Worm (Caenorhabditis elegans): Measurements from ENCODE around the gene ZK742.3.

The ZK742.3 gene

ce11 chrV:7759270-7759669, 50.4 kb downstream of the ZK742.3 start (continued):
- TF ChIP-seq lin-35 (GFP tag; optimal IDR thresholded peaks at IDR 0.05) = peak; percentile 50 to 72
- peak; percentile 39 for TF ChIP-seq swsn-7 (tag; optimal IDR thresholded peaks at IDR 0.05)
- TF ChIP-seq fkh-10 (GFP tag; optimal IDR thresholded peaks at IDR 0.05) = peak; percentile 24
- TF ChIP-seq zag-1 (tag; optimal IDR thresholded peaks at IDR 0.05) = peak; percentile 13
- TF ChIP-seq C16A3.4 (tag; optimal IDR thresholded peaks at IDR 0.05) = peak; percentile 20
- peak; percentile 44 for TF ChIP-seq unc-130 (tag; optimal IDR thresholded peaks at IDR 0.05)
- TF ChIP-seq lin-13 (GFP tag; optimal IDR thresholded peaks at IDR 0.05) = peak; percentile 45
- no peak for TF ChIP-seq lin-39 (tag; optimal IDR thresholded peaks at IDR 0.05)
- peak; percentile 56 for TF ChIP-seq lir-3 (tag; optimal IDR thresholded peaks at IDR 0.05; ENCODE audit: poor library complexity)
- peak; percentile 19; the same call in 1 of the 2 replicates for TF ChIP-seq isw-1 (GFP tag; IDR thresholded peaks at IDR 0.05)
- peak; percentile 72 for TF ChIP-seq vab-15 (tag; optimal IDR thresholded peaks at IDR 0.05)
- peak; percentile 44 to 75 for TF ChIP-seq lsy-2 (tag; optimal IDR thresholded peaks at IDR 0.05)
- TF ChIP-seq skn-1 (tag; optimal IDR thresholded peaks at IDR 0.05) = no peak
- no peak for TF ChIP-seq Y116A8C.19 (tag; optimal IDR thresholded peaks at IDR 0.05; ENCODE audit: borderline replicate concordance)
- peak; percentile 89 for TF ChIP-seq snu-23 (GFP tag; optimal IDR thresholded peaks at IDR 0.05)
- TF ChIP-seq elt-3 (tag; optimal IDR thresholded peaks at IDR 0.05) = peak in 3 of 6 experiments; percentile 7 to 61 (median 26)
- TF ChIP-seq ceh-88 (GFP tag; IDR thresholded peaks at IDR 0.05) = peak; percentile 49; the same call in 1 of the 2 replicates
- TF ChIP-seq nhr-77 (tag; optimal IDR thresholded peaks at IDR 0.05) = no peak
- TF ChIP-seq alr-1 (tag; optimal IDR thresholded peaks at IDR 0.05; ENCODE audit: borderline replicate concordance) = no peak
- peak; percentile 72 for TF ChIP-seq mep-1 (tag; optimal IDR thresholded peaks at IDR 0.05)
- peak; percentile 91 for TF ChIP-seq nhr-85 (tag)
- TF ChIP-seq nhr-90 (tag; optimal IDR thresholded peaks at IDR 0.05; ENCODE audit: poor library complexity) = no peak
- peak; percentile 49 for TF ChIP-seq fos-1 (tag; optimal IDR thresholded peaks at IDR 0.05)
- TF ChIP-seq lin-14 (GFP tag; optimal IDR thresholded peaks at IDR 0.05) = peak; percentile 97
- TF ChIP-seq hpl-2 (GFP tag; optimal IDR thresholded peaks at IDR 0.05) = no peak
- TF ChIP-seq tlp-1 (tag; optimal IDR thresholded peaks at IDR 0.05) = no peak

Measured in whole organism, L1 larva.